Fruit fly (Drosophila melanogaster): ENCODE measurements around the gene Dh44.

- TF ChIP-seq Eip78C (GFP tag) (no peak), achi (GFP tag; optimal IDR thresholded peaks at IDR 0.05) (no peak), Sox14 (GFP tag; optimal IDR thresholded peaks at IDR 0.05) (no peak), ss (GFP tag; optimal IDR thresholded peaks at IDR 0.05) (no peak), CG10669 (GFP tag; optimal IDR thresholded peaks at IDR 0.05) (no peak), Smox (GFP tag; optimal IDR thresholded peaks at IDR 0.05) (no peak)
Measured at dm6 chr3R:9673207-9673606, 35.2 kb downstream of the Dh44 start.
